Worm (Caenorhabditis elegans) whole organism, late embryonic: Measurements from ENCODE around the gene hars-1.

Source experiments
- C08G9.2 ChIP-seq: sonication (generic microtip); optimal IDR thresholded peaks from 2 replicates; lab custom pipeline; 2016; ENCODE audit warnings: mild to moderate bottlenecking, missing genetic modification characterization, moderate library complexity, missing compliant biosample characterization
- F13H6.1 ChIP-seq: sonication (generic microtip); optimal IDR thresholded peaks from 2 replicates; lab custom pipeline; 2016; ENCODE audit warnings: missing genetic modification characterization, missing compliant biosample characterization
- T23F11.4 ChIP-seq: fragments of 200-800 bp; sonication (Bioruptor generic); optimal IDR thresholded peaks from 2 replicates; lab custom pipeline; 2018; ENCODE audit warnings: mild to moderate bottlenecking, missing genetic modification characterization, missing compliant biosample characterization
- ahr-1 ChIP-seq: sonication (generic microtip); optimal IDR thresholded peaks from 2 replicates; lab custom pipeline; 2016; ENCODE audit warnings: missing genetic modification characterization, missing compliant biosample characterization
- ceh-14 ChIP-seq: sonication (generic microtip); optimal IDR thresholded peaks from 2 replicates; lab custom pipeline; 2016; ENCODE audit warnings: missing genotype, missing genetic modification characterization, missing compliant biosample characterization
- ceh-18 ChIP-seq: sonication (generic microtip); optimal IDR thresholded peaks from 2 replicates; lab custom pipeline; 2016; ENCODE audit warnings: missing genetic modification characterization, missing compliant biosample characterization
- ceh-2 ChIP-seq: sonication (generic microtip); optimal IDR thresholded peaks from 2 replicates; lab custom pipeline; 2016; ENCODE audit warnings: missing genotype, missing genetic modification characterization, missing compliant biosample characterization
- ceh-24 ChIP-seq: sonication (generic microtip); optimal IDR thresholded peaks from 2 replicates; lab custom pipeline; 2016; ENCODE audit warnings: mild to moderate bottlenecking, missing genetic modification characterization, missing compliant biosample characterization
- ceh-30 ChIP-seq: fragments of 150-350 bp; optimal IDR thresholded peaks from 2 replicates; lab custom pipeline; 2014; ENCODE audit warnings: missing biosample characterization, missing genetic modification characterization
- ceh-45 ChIP-seq: fragments of 200-800 bp; sonication (Bioruptor generic); IDR thresholded peaks from 2 replicates; pipeline ENCODE4 v1.3.6; 2022; ENCODE audit warnings: missing genetic modification reagents, missing genetic modification characterization, missing compliant biosample characterization
- ceh-48 ChIP-seq: sonication (generic microtip); optimal IDR thresholded peaks from 2 replicates; lab custom pipeline; 2016; ENCODE audit warnings: missing genetic modification characterization, inconsistent platforms, missing compliant biosample characterization
- ceh-9 ChIP-seq: sonication (generic microtip); optimal IDR thresholded peaks from 2 replicates; lab custom pipeline; 2016; ENCODE audit warnings: mild to moderate bottlenecking, missing genetic modification characterization, inconsistent platforms, missing compliant biosample characterization
- che-1 ChIP-seq: sonication (generic microtip); optimal IDR thresholded peaks from 2 replicates; lab custom pipeline; 2016; ENCODE audit warnings: mild to moderate bottlenecking, missing genetic modification characterization, missing compliant biosample characterization
- dve-1 ChIP-seq: sonication (generic microtip); optimal IDR thresholded peaks from 2 replicates; lab custom pipeline; 2017; ENCODE audit warnings: antibody characterized with exemption, mild to moderate bottlenecking, missing genetic modification characterization, missing compliant biosample characterization
- elt-2 ChIP-seq: sonication (generic microtip); optimal IDR thresholded peaks from 2 replicates; lab custom pipeline; 2016; ENCODE audit warnings: missing genetic modification reagents, missing genetic modification characterization, missing compliant biosample characterization
- ets-4 ChIP-seq: sonication (generic microtip); optimal IDR thresholded peaks from 2 replicates; lab custom pipeline; 2016; ENCODE audit warnings: missing genetic modification characterization, missing compliant biosample characterization
- fkh-6 ChIP-seq: sonication (generic microtip); optimal IDR thresholded peaks from 2 replicates; lab custom pipeline; 2016; ENCODE audit warnings: missing genetic modification characterization, missing compliant biosample characterization
- gmeb-2 ChIP-seq: sonication (generic microtip); optimal IDR thresholded peaks from 2 replicates; lab custom pipeline; 2016; ENCODE audit warnings: missing genetic modification characterization, inconsistent platforms, missing compliant biosample characterization
- hlh-13 ChIP-seq: fragments of 200-800 bp; sonication (Bioruptor generic); optimal IDR thresholded peaks from 2 replicates; lab custom pipeline; 2018; ENCODE audit warnings: mild to moderate bottlenecking, missing genetic modification characterization, missing compliant biosample characterization
- hlh-15 ChIP-seq: sonication (generic microtip); optimal IDR thresholded peaks from 2 replicates; lab custom pipeline; 2016; ENCODE audit warnings: missing genetic modification characterization, missing compliant biosample characterization
- lim-6 ChIP-seq: sonication (generic microtip); optimal IDR thresholded peaks from 2 replicates; lab custom pipeline; 2016; ENCODE audit warnings: missing genetic modification characterization, missing compliant biosample characterization
- mec-3 ChIP-seq: sonication (generic microtip); optimal IDR thresholded peaks from 2 replicates; lab custom pipeline; 2016; ENCODE audit warnings: borderline replicate concordance, missing genetic modification characterization, missing compliant biosample characterization
- nfya-1 ChIP-seq: sonication (generic microtip); optimal IDR thresholded peaks from 2 replicates; lab custom pipeline; 2017; ENCODE audit warnings: missing genetic modification characterization, mild to moderate bottlenecking, missing compliant biosample characterization, antibody characterized with exemption, moderate library complexity
- nhr-11 ChIP-seq: fragments of 150-350 bp; optimal IDR thresholded peaks from 2 replicates; lab custom pipeline; 2014; ENCODE audit warnings: missing biosample characterization, missing genetic modification characterization
- nhr-232 ChIP-seq: sonication (generic microtip); optimal IDR thresholded peaks from 2 replicates; lab custom pipeline; 2016; ENCODE audit warnings: missing genetic modification characterization, missing compliant biosample characterization
- odd-2 ChIP-seq: sonication (generic microtip); optimal IDR thresholded peaks from 2 replicates; lab custom pipeline; 2017; ENCODE audit warnings: antibody characterized with exemption, mild to moderate bottlenecking, missing genetic modification characterization, missing compliant biosample characterization
- pat-9 ChIP-seq: fragments of 200-800 bp; sonication (Bioruptor generic); optimal IDR thresholded peaks from 2 replicates; lab custom pipeline; 2018; ENCODE audit warnings: mild to moderate bottlenecking, missing genetic modification characterization, moderate library complexity, missing compliant biosample characterization
- pax-1 ChIP-seq: fragments of 150-350 bp; optimal IDR thresholded peaks from 2 replicates; lab custom pipeline; 2014; ENCODE audit warnings: missing biosample characterization, missing genetic modification characterization
- sdc-2 ChIP-seq: sonication (generic microtip); optimal IDR thresholded peaks from 2 replicates; lab custom pipeline; 2016; ENCODE audit warnings: missing genotype, missing genetic modification characterization, missing compliant biosample characterization
- syd-9 ChIP-seq: sonication (generic microtip); optimal IDR thresholded peaks from 2 replicates; lab custom pipeline; 2016; ENCODE audit warnings: mild to moderate bottlenecking, missing genetic modification characterization, moderate library complexity, missing compliant biosample characterization
- tbx-2 ChIP-seq: sonication (generic microtip); optimal IDR thresholded peaks from 2 replicates; lab custom pipeline; 2016; ENCODE audit warnings: missing genetic modification characterization, missing compliant biosample characterization
- ttx-3 ChIP-seq: sonication (generic microtip); optimal IDR thresholded peaks from 2 replicates; lab custom pipeline; 2016; ENCODE audit warnings: missing genetic modification reagents, missing genetic modification characterization, missing compliant biosample characterization
- unc-3 ChIP-seq, 2 experiments: fragments of 200-800 bp in 1 of 2; sonication (Bioruptor generic) in 1 of 2; sonication (generic microtip) in 1 of 2; conservative IDR thresholded peaks in 1 of 2; optimal IDR thresholded peaks in 1 of 2; 2 replicates each; pipeline versions ENCODE4 v1.3.6 to Lab custom; 2016 to 2022; ENCODE audit warnings: missing compliant biosample characterization in 2 of 2, missing genetic modification characterization in 2 of 2, missing genetic modification reagents in 1 of 2
- unc-42 ChIP-seq: sonication (generic microtip); optimal IDR thresholded peaks from 2 replicates; lab custom pipeline; 2016; ENCODE audit warnings: missing genotype, missing genetic modification characterization, missing compliant biosample characterization
- unc-55 ChIP-seq: sonication (generic microtip); optimal IDR thresholded peaks from 2 replicates; lab custom pipeline; 2017; ENCODE audit warnings: missing biosample characterization, missing genetic modification reagents, missing genetic modification characterization
- unc-86 ChIP-seq: sonication (generic microtip); optimal IDR thresholded peaks from 2 replicates; lab custom pipeline; 2016; ENCODE audit warnings: missing genetic modification characterization, missing compliant biosample characterization

The hars-1 gene

DNA sequence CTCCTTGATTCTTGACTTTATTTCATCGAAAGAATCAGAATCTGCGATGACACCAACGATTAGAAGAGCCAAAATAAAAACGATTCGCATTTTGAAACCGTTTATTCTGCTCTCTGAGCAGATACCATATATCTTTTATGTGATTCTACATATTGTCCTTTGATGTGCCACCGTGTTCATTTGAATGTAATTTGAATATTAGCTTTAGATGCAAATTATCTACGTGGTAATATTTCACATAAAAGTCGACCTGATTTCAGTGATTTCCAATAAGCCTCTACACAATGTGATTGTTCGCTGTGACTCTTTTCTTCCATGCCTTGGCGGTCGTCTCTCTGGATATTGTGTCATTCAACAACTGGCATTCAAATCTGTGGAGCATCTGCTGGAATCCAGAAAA lies 40.3 kb downstream of the hars-1 start, which contains the start of the genes F13E9.9 and F13E9.19:
Gene F13E9.9 (minus strand): TSS at position 101 of the 400 bp plus-strand sequence.
Gene F13E9.19 (plus strand): TSS at position 316 of the 400 bp plus-strand sequence.
- TF ChIP-seq T23F11.4 (GFP tag; lab: Kevin White, UChicago) = no peak
- no peak for TF ChIP-seq ceh-14 (tag; lab: Kevin White, UChicago)
- no peak for TF ChIP-seq nhr-11 (tag; lab: Kevin White, UChicago)
- TF ChIP-seq C08G9.2 (tag; lab: Kevin White, UChicago) = no peak
- no peak for TF ChIP-seq mec-3 (tag; lab: Kevin White, UChicago)
- no peak for TF ChIP-seq dve-1 (tag; lab: Kevin White, UChicago)
- TF ChIP-seq unc-86 (tag; lab: Kevin White, UChicago) = no peak
- no peak for TF ChIP-seq che-1 (tag; lab: Kevin White, UChicago)
- TF ChIP-seq unc-55 (GFP tag; lab: Kevin White, UChicago) = no peak
- TF ChIP-seq ceh-45 (GFP tag; lab: Robert Waterston, UW) = no peak
- TF ChIP-seq odd-2 (tag; lab: Kevin White, UChicago) = no peak
- TF ChIP-seq ceh-9 (tag; lab: Kevin White, UChicago) = no peak
- no peak for TF ChIP-seq F13H6.1 (tag; lab: Kevin White, UChicago)
- no peak for TF ChIP-seq unc-42
- TF ChIP-seq pat-9 (tag; lab: Kevin White, UChicago) = no peak
- TF ChIP-seq nhr-232 (tag; lab: Kevin White, UChicago) = no peak
- no peak for TF ChIP-seq sdc-2
- TF ChIP-seq ceh-24 (tag; lab: Kevin White, UChicago) = no peak
- TF ChIP-seq pax-1 (tag; lab: Kevin White, UChicago) = no peak
- no peak for TF ChIP-seq elt-2

DNA sequence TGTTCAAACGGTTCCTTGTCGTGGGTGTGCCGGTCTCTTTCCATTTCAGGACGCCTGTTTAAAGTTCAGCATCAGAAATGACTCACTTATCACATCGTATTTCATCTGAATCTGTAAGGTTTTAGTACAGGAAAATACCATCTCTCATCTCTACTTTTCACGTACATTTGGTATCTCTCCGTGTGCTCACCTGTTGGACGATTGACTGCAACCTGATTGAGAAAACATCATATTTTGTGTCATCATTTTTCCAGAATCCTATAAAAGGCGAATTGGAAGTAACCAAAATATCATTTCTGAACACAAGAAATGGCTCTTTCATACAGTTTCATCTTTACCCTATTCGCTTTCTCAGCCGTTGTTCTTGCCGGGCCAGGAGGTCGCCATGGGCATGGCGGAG lies 41.3 kb downstream of the hars-1 start, which contains the start of gene srlf-30:
Gene srlf-30 (plus strand): TSS at position 301 of the 400 bp plus-strand sequence.
- TF ChIP-seq ceh-45 (GFP tag; lab: Robert Waterston, UW) (no peak), ceh-9 (tag; lab: Kevin White, UChicago) (no peak), ceh-48 (tag; lab: Kevin White, UChicago) (no peak), nhr-11 (tag; lab: Kevin White, UChicago) (no peak), unc-3 (GFP tag; conservative IDR thresholded peaks at IDR 0.05; lab: Robert Waterston, UW) (no peak), unc-3 (tag; optimal IDR thresholded peaks at IDR 0.05; lab: Kevin White, UChicago) (no peak), unc-55 (GFP tag; lab: Kevin White, UChicago) (no peak), ahr-1 (no peak), nfya-1 (tag; lab: Kevin White, UChicago) (no peak), syd-9 (tag; lab: Kevin White, UChicago) (no peak), ceh-30 (tag; lab: Kevin White, UChicago) (no peak), ceh-14 (tag; lab: Kevin White, UChicago) (no peak)

DNA sequence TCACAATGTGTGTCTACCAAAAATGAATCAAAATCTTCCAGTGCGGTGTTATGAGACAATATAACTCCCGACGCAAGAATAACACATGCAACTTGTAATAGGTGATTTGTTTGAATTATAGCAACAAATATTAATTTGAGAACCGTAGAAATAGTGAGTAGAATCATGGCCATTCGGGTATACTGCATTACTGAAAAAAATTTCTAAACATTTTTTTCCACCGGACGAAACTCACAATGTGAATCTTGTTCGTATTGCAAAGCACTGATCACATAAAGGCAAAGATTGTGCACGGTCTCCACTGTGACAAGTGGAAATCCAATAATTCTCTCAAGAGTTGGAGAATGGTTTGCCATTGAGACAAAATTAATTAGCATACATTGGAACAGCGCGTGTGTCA lies 43.7 kb downstream of the hars-1 start:
- TF ChIP-seq ceh-2 (tag; lab: Kevin White, UChicago) (no peak), ceh-48 (tag; lab: Kevin White, UChicago) (no peak), mec-3 (tag; lab: Kevin White, UChicago) (no peak), gmeb-2 (tag; lab: Kevin White, UChicago) (no peak), nhr-11 (tag; lab: Kevin White, UChicago) (no peak), tbx-2 (no peak), ceh-14 (tag; lab: Kevin White, UChicago) (no peak), nhr-232 (tag; lab: Kevin White, UChicago) (no peak), ets-4 (tag; lab: Kevin White, UChicago) (no peak)
- TF ChIP-seq, all 69 proteins: peak for 0

DNA sequence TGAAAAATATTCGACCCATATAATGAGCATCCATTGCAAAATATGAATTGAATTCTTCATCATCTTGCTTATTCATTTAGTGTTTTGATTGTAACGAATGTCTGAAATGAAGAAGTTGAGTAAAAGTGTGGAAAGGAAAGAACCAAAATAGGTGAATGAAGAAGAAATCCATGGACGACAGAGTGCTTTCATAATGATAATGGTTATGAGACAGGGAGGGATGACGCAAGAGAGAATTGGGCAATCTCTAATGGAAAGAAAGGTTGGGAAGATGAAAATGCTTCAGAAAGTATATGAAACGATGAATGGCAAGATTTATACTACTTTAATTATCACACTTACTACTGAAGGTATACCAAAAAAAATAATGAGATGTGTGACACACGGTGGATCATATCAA lies 45.5 kb downstream of the hars-1 start, which contains the start of gene ZK596.3:
Gene ZK596.3 (minus strand): TSS at position 101 of the 400 bp plus-strand sequence.
- TF ChIP-seq unc-86 (tag; lab: Kevin White, UChicago) = no peak

DNA sequence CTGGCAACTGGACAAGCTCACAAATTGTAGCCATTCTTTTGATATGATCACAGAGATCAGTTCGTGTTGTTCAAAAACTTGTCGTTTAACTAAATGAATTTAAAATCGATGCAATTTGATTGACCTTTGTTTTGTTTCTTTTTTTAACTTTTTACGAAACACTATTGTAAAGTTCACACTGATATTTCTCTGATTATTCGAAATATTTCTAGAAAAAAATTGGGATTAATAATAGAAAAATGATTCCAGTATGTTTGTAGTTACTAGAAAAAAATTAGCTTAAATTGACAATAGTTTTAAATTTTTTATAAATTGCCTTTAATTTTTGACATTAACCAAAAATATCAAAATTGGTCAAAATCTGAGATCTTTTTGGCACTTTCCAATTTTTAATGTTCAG lies 50.4 kb downstream of the hars-1 start, which contains the start of gene ZK596.2:
Gene ZK596.2 (minus strand): TSS at position 101 of the 400 bp plus-strand sequence.
- TF ChIP-seq ceh-2 (tag; lab: Kevin White, UChicago) (no peak), ttx-3 (no peak), fkh-6 (tag; lab: Kevin White, UChicago) (no peak), hlh-15 (tag; lab: Kevin White, UChicago) (no peak), ceh-30 (tag; lab: Kevin White, UChicago) (no peak), lim-6 (tag; lab: Kevin White, UChicago) (no peak), ceh-18 (no peak), pax-1 (tag; lab: Kevin White, UChicago) (no peak), hlh-13 (GFP tag; lab: Kevin White, UChicago) (no peak)
